Worm (Caenorhabditis elegans) whole organism, L2 larva: ENCODE results near the gene H06A10.1.

ENCODE experiments used
- ama-1 ChIP-seq: fragments of 150-350 bp; optimal IDR thresholded peaks from 2 replicates; lab custom pipeline; 2018; ENCODE audit warnings: inconsistent platforms
- elt-3 ChIP-seq: sonication (generic microtip); optimal IDR thresholded peaks from 2 replicates; lab custom pipeline; 2017; ENCODE audit warnings: missing biosample characterization, missing genetic modification characterization
- nhr-23 ChIP-seq: fragments of 150-350 bp; optimal IDR thresholded peaks from 2 replicates; lab custom pipeline; 2014; ENCODE audit warnings: missing biosample characterization, missing genetic modification reagents, missing genetic modification characterization
- snpc-4 ChIP-seq: fragments of 150-350 bp; optimal IDR thresholded peaks from 2 replicates; lab custom pipeline; 2014; ENCODE audit warnings: missing biosample characterization, missing genetic modification characterization
- zag-1 ChIP-seq: fragments of 150-350 bp; optimal IDR thresholded peaks from 2 replicates; lab custom pipeline; 2014; ENCODE audit warnings: missing biosample characterization, missing genetic modification characterization

- TF ChIP-seq zag-1 (tag; lab: Kevin White, UChicago) (no peak), elt-3 (tag; lab: Kevin White, UChicago) (no peak), ama-1 (no peak), snpc-4 (tag; lab: Kevin White, UChicago) (no peak), nhr-23 (tag; lab: Kevin White, UChicago) (no peak)
These were observed 29.4 kb downstream of the H06A10.1 start, which contains the start of gene R01E6.5 for ce11 chrX:13536759-13537158.
